Worm (Caenorhabditis elegans) whole organism, L4/young adult: ENCODE data around the gene K10H10.5.

ENCODE experiments used
- W03F9.2 ChIP-seq: fragments of 150-350 bp; optimal IDR thresholded peaks from 2 replicates; lab custom pipeline; 2014; ENCODE audit warnings: missing biosample characterization, missing genetic modification characterization
- dao-5 ChIP-seq: sonication (generic microtip); optimal IDR thresholded peaks from 2 replicates; lab custom pipeline; 2016; ENCODE audit warnings: missing genotype, missing genetic modification characterization, moderate library complexity, missing compliant biosample characterization
- him-1 ChIP-seq: sonication (generic microtip); optimal IDR thresholded peaks from 2 replicates; lab custom pipeline; 2016; ENCODE audit warnings: missing genotype, missing genetic modification reagents, missing genetic modification characterization, missing compliant biosample characterization

DNA sequence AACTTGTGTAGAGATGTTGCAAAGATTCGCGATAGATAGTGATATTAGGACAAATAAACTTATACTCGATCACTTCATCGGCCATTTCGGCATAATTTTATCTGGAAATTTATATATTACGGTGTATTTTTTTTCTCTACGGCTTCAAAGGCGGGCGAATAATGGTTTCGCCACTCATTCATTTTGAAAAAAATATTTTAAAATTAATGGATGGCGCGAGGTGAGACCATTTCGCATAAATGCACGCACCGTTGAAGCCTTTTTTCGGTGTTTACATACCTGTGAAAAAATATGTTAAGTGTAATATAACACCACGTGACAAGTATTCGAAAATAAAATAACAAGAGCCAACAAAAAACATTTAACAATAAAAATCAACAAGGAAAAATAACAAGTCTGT lies 20.5 kb downstream of the K10H10.5 start, which contains the start of gene btb-19:
- TF ChIP-seq him-1 (tag; lab: Kevin White, UChicago) (no peak), dao-5 (tag; lab: Kevin White, UChicago) (no peak), W03F9.2 (tag; lab: Kevin White, UChicago) (no peak)
